Worm (Caenorhabditis elegans) whole organism, midembryonic: ENCODE results near the gene hsp-12.2.

Experiments used
- T22C8.4 ChIP-seq: fragments of 200-800 bp; sonication (Bioruptor generic); IDR thresholded peaks from 2 replicates; pipeline ENCODE4 v1.3.6; 2022; ENCODE audit warnings: missing genetic modification characterization, missing compliant biosample characterization
- cog-1 ChIP-seq: sonication (generic microtip); optimal IDR thresholded peaks from 2 replicates; lab custom pipeline; 2016; ENCODE audit warnings: missing genetic modification characterization, missing compliant biosample characterization
- flt-1 ChIP-seq: fragments of 200-800 bp; sonication (Bioruptor generic); IDR thresholded peaks from 2 replicates; pipeline ENCODE4 v1.3.6; 2022; ENCODE audit warnings: missing genetic modification characterization, missing compliant biosample characterization
- klf-2 ChIP-seq: fragments of 200-800 bp; sonication (Bioruptor generic); conservative IDR thresholded peaks from 2 replicates; pipeline ENCODE4 v1.3.6; 2022; ENCODE audit warnings: missing genetic modification reagents, missing genetic modification characterization, missing compliant biosample characterization
- ref-1 ChIP-seq: fragments of 200-800 bp; sonication (Bioruptor generic); conservative IDR thresholded peaks from 2 replicates; pipeline ENCODE4 v1.3.6; 2022; ENCODE audit warnings: missing genetic modification reagents, missing genetic modification characterization, missing compliant biosample characterization
- tab-1 ChIP-seq: fragments of 200-800 bp; sonication (Bioruptor generic); IDR thresholded peaks from 2 replicates; pipeline ENCODE4 v1.3.6; 2022; ENCODE audit warnings: missing genetic modification characterization, missing compliant biosample characterization
- ztf-23 ChIP-seq: fragments of 200-800 bp; sonication (Bioruptor generic); IDR thresholded peaks from 2 replicates; pipeline ENCODE4 v1.3.6; 2022; ENCODE audit warnings: missing genetic modification reagents, missing genetic modification characterization, missing compliant biosample characterization

DNA sequence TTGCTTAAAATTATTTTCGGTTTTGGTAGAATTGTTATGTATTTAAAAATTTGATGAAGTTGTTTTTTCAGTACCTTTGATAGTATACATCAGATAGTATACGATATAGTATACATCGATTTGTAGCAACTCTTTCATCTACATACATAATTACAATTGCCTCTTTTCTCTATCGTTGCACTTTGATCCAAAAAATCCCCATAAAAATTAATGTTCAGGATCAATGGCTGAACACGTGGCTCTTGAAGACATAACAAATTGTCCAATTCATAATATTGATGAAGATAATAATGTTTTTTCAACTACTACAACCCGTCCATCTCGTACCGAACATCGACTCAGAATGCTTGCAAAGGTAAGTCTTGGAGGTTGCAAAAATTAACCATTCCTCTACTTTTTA, 10.9 kb downstream of the hsp-12.2 start, which contains the start of gene D2007.2:
- TF ChIP-seq flt-1 (no peak), klf-2 (GFP tag; lab: Robert Waterston, UW) (no peak), ref-1 (GFP tag; lab: Robert Waterston, UW) (no peak), tab-1 (GFP tag; lab: Robert Waterston, UW) (no peak), cog-1 (tag; lab: Kevin White, UChicago) (no peak), ztf-23 (GFP tag; lab: Robert Waterston, UW) (no peak), T22C8.4 (GFP tag; lab: Robert Waterston, UW) (no peak)
